Fruit fly (Drosophila melanogaster) whole organism, embryonic: ENCODE measurements around the gene CG32447.
A peak's percentile ranks its signal among the peaks of the same experiment; 100 is the strongest.

Experiments
- Adf1 ChIP-seq: fragments of 200-800 bp; sonication (Bioruptor generic); IDR thresholded peaks from 2 replicates; pipeline ENCODE4 v1.3.6; 2022; ENCODE audit warnings: missing biosample characterization, missing genetic modification characterization
- CG10274 ChIP-seq: fragments of 200-800 bp; sonication (Bioruptor generic); optimal IDR thresholded peaks from 3 replicates; lab custom pipeline; 2017; ENCODE audit warnings: missing biosample characterization, mild to moderate bottlenecking, missing genetic modification characterization
- CG10543 ChIP-seq: fragments of 200-800 bp; sonication (Bioruptor generic); optimal IDR thresholded peaks from 3 replicates; lab custom pipeline; 2017; ENCODE audit warnings: missing biosample characterization, mild to moderate bottlenecking, missing genetic modification characterization, moderate library complexity
- CG11504 ChIP-seq: fragments of 200-800 bp; sonication (Bioruptor generic); optimal IDR thresholded peaks from 3 replicates; lab custom pipeline; 2019; ENCODE audit warnings: missing biosample characterization, mild to moderate bottlenecking, missing genetic modification characterization, moderate library complexity
- CG12071 ChIP-seq: fragments of 200-800 bp; sonication (Bioruptor generic); optimal IDR thresholded peaks from 3 replicates; lab custom pipeline; 2018; ENCODE audit warnings: missing biosample characterization, mild to moderate bottlenecking, missing genetic modification characterization
- CG14014 ChIP-seq: fragments of 200-800 bp; sonication (Bioruptor generic); IDR thresholded peaks from 2 replicates; pipeline ENCODE4 v1.3.6; 2022; ENCODE audit warnings: missing biosample characterization, missing genetic modification characterization
- CG14710 ChIP-seq: fragments of 200-800 bp; sonication (Bioruptor generic); optimal IDR thresholded peaks from 3 replicates; lab custom pipeline; 2019; ENCODE audit warnings: missing biosample characterization, mild to moderate bottlenecking, missing genetic modification characterization, moderate library complexity
- CG16863 ChIP-seq: fragments of 200-800 bp; sonication (Bioruptor generic); optimal IDR thresholded peaks from 3 replicates; lab custom pipeline; 2016; ENCODE audit warnings: missing biosample characterization, missing genetic modification characterization
- CG17829 ChIP-seq: fragments of 200-800 bp; optimal IDR thresholded peaks from 2 replicates; lab custom pipeline; 2019; ENCODE audit warnings: missing biosample characterization, mild to moderate bottlenecking, missing genetic modification characterization, moderate library complexity
- CG18476 ChIP-seq: fragments of 200-800 bp; sonication (Bioruptor generic); optimal IDR thresholded peaks from 2 replicates; lab custom pipeline; 2016; ENCODE audit warnings: missing biosample characterization, mild to moderate bottlenecking, missing genetic modification characterization
- CG2116 ChIP-seq: fragments of 200-800 bp; sonication (Bioruptor generic); optimal IDR thresholded peaks from 3 replicates; lab custom pipeline; 2018; ENCODE audit warnings: missing biosample characterization, mild to moderate bottlenecking, missing genetic modification characterization
- CG2199 ChIP-seq: fragments of 200-800 bp; sonication (Bioruptor generic); IDR thresholded peaks from 3 replicates; pipeline ENCODE4 v1.3.6; 2022; ENCODE audit warnings: missing biosample characterization, missing genetic modification characterization
- CG2875 ChIP-seq: fragments of 200-800 bp; sonication (Bioruptor generic); optimal IDR thresholded peaks from 2 replicates; lab custom pipeline; 2017; ENCODE audit warnings: missing biosample characterization, mild to moderate bottlenecking, missing genetic modification characterization, missing genetic modification reagents
- CG33213 ChIP-seq: fragments of 200-800 bp; sonication (Bioruptor generic); optimal IDR thresholded peaks from 3 replicates; lab custom pipeline; 2016; ENCODE audit warnings: missing biosample characterization, missing genetic modification characterization
- CG4282 ChIP-seq: fragments of 200-800 bp; sonication (Bioruptor generic); optimal IDR thresholded peaks from 2 replicates; lab custom pipeline; 2016; ENCODE audit warnings: missing biosample characterization, missing genetic modification characterization
- CG6791 ChIP-seq: fragments of 200-800 bp; sonication (Bioruptor generic); IDR thresholded peaks from 3 replicates; pipeline ENCODE4 v1.3.6; 2022; ENCODE audit warnings: missing biosample characterization, missing genetic modification characterization; ENCODE audit not compliant: partially characterized antibody
- CG8089 ChIP-seq: fragments of 200-800 bp; sonication (Bioruptor generic); optimal IDR thresholded peaks from 3 replicates; lab custom pipeline; 2016; ENCODE audit warnings: missing biosample characterization, missing genetic modification characterization
- CG8944 ChIP-seq: fragments of 200-800 bp; sonication (Bioruptor generic); optimal IDR thresholded peaks from 3 replicates; lab custom pipeline; 2016; ENCODE audit warnings: missing biosample characterization, missing genetic modification characterization
- CG9932 ChIP-seq: fragments of 200-800 bp; sonication (Bioruptor generic); IDR thresholded peaks from 2 replicates; pipeline ENCODE4 v1.3.6; 2022; ENCODE audit warnings: missing biosample characterization, missing genetic modification characterization
- CTCF ChIP-seq: fragments of 200-800 bp; sonication (Bioruptor generic); optimal IDR thresholded peaks from 2 replicates; lab custom pipeline; 2017; ENCODE audit warnings: missing biosample characterization, mild to moderate bottlenecking, missing genetic modification characterization, moderate library complexity
- D19A ChIP-seq: fragments of 200-800 bp; optimal IDR thresholded peaks from 3 replicates; lab custom pipeline; 2019; ENCODE audit warnings: missing biosample characterization, mild to moderate bottlenecking, missing genetic modification characterization, moderate library complexity
- Dll ChIP-seq: fragments of 200-800 bp; sonication (Bioruptor generic); IDR thresholded peaks from 4 replicates; pipeline ENCODE4 v1.3.6; 2022; ENCODE audit warnings: missing biosample characterization, missing genetic modification characterization; ENCODE audit not compliant: partially characterized antibody
- Ets65A ChIP-seq: fragments of 200-800 bp; sonication (Bioruptor generic); peaks from one replicate; lab custom pipeline; 2016; ENCODE audit warnings: missing biosample characterization, missing genetic modification characterization
- Fer3 ChIP-seq: fragments of 200-800 bp; sonication (Bioruptor generic); optimal IDR thresholded peaks from 2 replicates; lab custom pipeline; 2018; ENCODE audit warnings: missing biosample characterization, mild to moderate bottlenecking, missing genetic modification characterization, moderate library complexity
- Gsc ChIP-seq: fragments of 200-800 bp; sonication (Bioruptor generic); IDR thresholded peaks from 2 replicates; pipeline ENCODE4 v1.3.6; 2022; ENCODE audit warnings: missing biosample characterization, missing genetic modification characterization
- H15 ChIP-seq: fragments of 200-800 bp; sonication (Bioruptor generic); IDR thresholded peaks from 3 replicates; pipeline ENCODE4 v1.3.6; 2022; ENCODE audit warnings: missing biosample characterization, missing genetic modification characterization
- Hmr ChIP-seq: fragments of 200-800 bp; sonication (Bioruptor generic); optimal IDR thresholded peaks from 3 replicates; lab custom pipeline; 2017; ENCODE audit warnings: mild to moderate bottlenecking, missing biosample characterization, missing genetic modification reagents, missing genetic modification characterization
- Hr51 ChIP-seq, 2 experiments: fragments of 200-800 bp; sonication (Bioruptor generic); optimal IDR thresholded peaks; 2 replicates in 1 of 2; 3 replicates in 1 of 2; lab custom pipeline; 2016 to 2018; ENCODE audit warnings: missing biosample characterization in 2 of 2, missing genetic modification characterization in 2 of 2, mild to moderate bottlenecking in 1 of 2, moderate library complexity in 1 of 2
- Meics ChIP-seq: fragments of 200-800 bp; sonication (Bioruptor generic); optimal IDR thresholded peaks from 2 replicates; lab custom pipeline; 2017; ENCODE audit warnings: missing biosample characterization, mild to moderate bottlenecking, missing genetic modification characterization
- Mrtf ChIP-seq: fragments of 200-800 bp; sonication (Bioruptor generic); IDR thresholded peaks from 3 replicates; pipeline ENCODE4 v1.3.6; 2022; ENCODE audit warnings: missing biosample characterization, missing genetic modification characterization
- Neu2 ChIP-seq: fragments of 200-800 bp; sonication (Bioruptor generic); optimal IDR thresholded peaks from 3 replicates; lab custom pipeline; 2016; ENCODE audit warnings: missing biosample characterization, missing genetic modification characterization, borderline replicate concordance
- NfI ChIP-seq: fragments of 200-800 bp; sonication (Bioruptor generic); optimal IDR thresholded peaks from 3 replicates; lab custom pipeline; 2018; ENCODE audit warnings: missing biosample characterization, mild to moderate bottlenecking, missing genetic modification characterization, moderate library complexity
- Scr ChIP-seq: fragments of 200-800 bp; sonication (Bioruptor generic); IDR thresholded peaks from 2 replicates; pipeline ENCODE4 v1.3.6; 2022; ENCODE audit warnings: missing biosample characterization, missing genetic modification characterization; ENCODE audit not compliant: partially characterized antibody
- amos ChIP-seq: fragments of 200-800 bp; sonication (Bioruptor generic); IDR thresholded peaks from 2 replicates; pipeline ENCODE4 v1.3.6; 2022; ENCODE audit warnings: missing biosample characterization, missing genetic modification characterization; ENCODE audit not compliant: partially characterized antibody
- bbx ChIP-seq: fragments of 200-800 bp; sonication (Bioruptor generic); IDR thresholded peaks from 2 replicates; pipeline ENCODE4 v1.3.6; 2022; ENCODE audit warnings: missing biosample characterization, missing genetic modification characterization; ENCODE audit not compliant: partially characterized antibody
- croc ChIP-seq: fragments of 200-800 bp; sonication (Bioruptor generic); conservative IDR thresholded peaks from 3 replicates; pipeline ENCODE4 v1.3.6; 2022; ENCODE audit warnings: missing biosample characterization, missing genetic modification characterization
- crp ChIP-seq, 2 experiments: fragments of 200-800 bp; sonication (Bioruptor generic); optimal IDR thresholded peaks; 2 replicates in 1 of 2; 3 replicates in 1 of 2; lab custom pipeline; 2017; ENCODE audit warnings: missing biosample characterization in 2 of 2, missing genetic modification characterization in 2 of 2, mild to moderate bottlenecking in 1 of 2, moderate library complexity in 1 of 2
- da ChIP-seq: fragments of 200-800 bp; sonication (Bioruptor generic); optimal IDR thresholded peaks from 2 replicates; lab custom pipeline; 2016; ENCODE audit warnings: missing biosample characterization, missing genetic modification characterization
- dm ChIP-seq: fragments of 200-800 bp; sonication (Bioruptor generic); optimal IDR thresholded peaks from 3 replicates; lab custom pipeline; 2016; ENCODE audit warnings: missing biosample characterization, missing genetic modification characterization
- gfzf ChIP-seq: fragments of 200-800 bp; sonication (Bioruptor generic); optimal IDR thresholded peaks from 2 replicates; lab custom pipeline; 2016; ENCODE audit warnings: missing biosample characterization, mild to moderate bottlenecking, missing genetic modification characterization, moderate library complexity
- gsb ChIP-seq: fragments of 200-800 bp; sonication (Bioruptor generic); IDR thresholded peaks from 2 replicates; pipeline ENCODE4 v1.3.6; 2022; ENCODE audit warnings: missing biosample characterization, missing genetic modification characterization
- hbn ChIP-seq: fragments of 200-800 bp; sonication (Bioruptor generic); IDR thresholded peaks from 2 replicates; pipeline ENCODE4 v1.3.6; 2022; ENCODE audit warnings: missing biosample characterization, missing genetic modification characterization; ENCODE audit not compliant: partially characterized antibody
- jumu ChIP-seq: fragments of 200-800 bp; sonication (Bioruptor generic); optimal IDR thresholded peaks from 3 replicates; lab custom pipeline; 2016; ENCODE audit warnings: missing biosample characterization, missing genetic modification characterization
- nau ChIP-seq: fragments of 200-800 bp; sonication (Bioruptor generic); optimal IDR thresholded peaks from 3 replicates; lab custom pipeline; 2017; ENCODE audit warnings: missing biosample characterization, mild to moderate bottlenecking, missing genetic modification characterization, missing genetic modification reagents
- pros ChIP-seq: fragments of 200-800 bp; sonication (Bioruptor generic); optimal IDR thresholded peaks from 3 replicates; lab custom pipeline; 2019; ENCODE audit warnings: missing biosample characterization, mild to moderate bottlenecking, missing genetic modification characterization, moderate library complexity
- schlank ChIP-seq: fragments of 200-800 bp; sonication (Bioruptor generic); optimal IDR thresholded peaks from 2 replicates; lab custom pipeline; 2018; ENCODE audit warnings: missing biosample characterization, mild to moderate bottlenecking, missing genetic modification characterization
- slou ChIP-seq: fragments of 200-800 bp; sonication (Bioruptor generic); optimal IDR thresholded peaks from 3 replicates; lab custom pipeline; 2016; ENCODE audit warnings: missing biosample characterization, missing genetic modification characterization
- tin ChIP-seq: fragments of 200-800 bp; sonication (Bioruptor generic); optimal IDR thresholded peaks from 3 replicates; lab custom pipeline; 2016; ENCODE audit warnings: missing biosample characterization, missing genetic modification characterization
- tll ChIP-seq, 2 experiments: fragments of 200-800 bp in 1 of 2; fragments of >200 bp in 1 of 2; sonication (Bioruptor generic) in 1 of 2; optimal IDR thresholded peaks; 2 replicates each; lab custom pipeline; 2017 to 2019; ENCODE audit warnings: missing biosample characterization in 2 of 2, missing genetic modification characterization in 2 of 2, mild to moderate bottlenecking in 1 of 2, moderate library complexity in 1 of 2
- z ChIP-seq: fragments of 200-800 bp; sonication (Bioruptor generic); IDR thresholded peaks from 3 replicates; pipeline ENCODE4 v1.3.6; 2022; ENCODE audit warnings: missing biosample characterization, missing genetic modification characterization

CG32447 gene

dm6 chr3L:21652768-21653167 is 53.4 kb downstream of the CG32447 start (continued):
- peak; percentile 75 for TF ChIP-seq NfI (GFP tag; lab: Kevin White, UChicago)
- TF ChIP-seq slou: peak; percentile 56
- TF ChIP-seq Neu2 (GFP tag; lab: Kevin White, UChicago): no peak
- no peak for TF ChIP-seq CG10543
- no peak for TF ChIP-seq gsb
- TF ChIP-seq CG4282 (GFP tag; lab: Kevin White, UChicago): no peak
- peak; percentile 47 for TF ChIP-seq D19A
- no peak for TF ChIP-seq CG10274
- no peak for TF ChIP-seq z (GFP tag; lab: Robert Waterston, UW)
- peak; percentile 21 for TF ChIP-seq dm (GFP tag; lab: Kevin White, UChicago)
- TF ChIP-seq Fer3 (tag; lab: Kevin White, UChicago): peak; percentile 54
- TF ChIP-seq tll (GFP tag; optimal IDR thresholded peaks at IDR 0.05; lab: Kevin White, UChicago): no peak
- TF ChIP-seq tin (GFP tag; lab: Kevin White, UChicago): peak; percentile 83
- TF ChIP-seq jumu (GFP tag; lab: Kevin White, UChicago): peak; percentile 56
- no peak for TF ChIP-seq Scr (GFP tag; lab: Robert Waterston, UW)
- peak; percentile 57 for TF ChIP-seq CG14710 (tag; lab: Kevin White, UChicago)
- TF ChIP-seq CG18476 (GFP tag; lab: Kevin White, UChicago): no peak
- TF ChIP-seq CG2199 (GFP tag; lab: Robert Waterston, UW): peak; percentile 93
- no peak for TF ChIP-seq crp (GFP tag; optimal IDR thresholded peaks at IDR 0.05; lab: Kevin White, UChicago)
- TF ChIP-seq CG16863 (GFP tag; lab: Kevin White, UChicago): peak; percentile 72
- 0 out of 2 replicates have a peak, but pooled peaks have one; percentile 8 for TF ChIP-seq Gsc (GFP tag; lab: Robert Waterston, UW)
- TF ChIP-seq CG14014 (GFP tag; lab: Robert Waterston, UW): peak; percentile 51; the same call in 1 of the 2 replicates
- no peak for TF ChIP-seq nau (GFP tag; lab: Kevin White, UChicago)
- no peak for TF ChIP-seq gfzf (GFP tag; lab: Kevin White, UChicago)
- no peak for TF ChIP-seq Adf1
- TF ChIP-seq CTCF (GFP tag; lab: Kevin White, UChicago): peak; percentile 100
- TF ChIP-seq pros (GFP tag; lab: Kevin White, UChicago): no peak
- 0 out of 2 replicates have a peak, but pooled peaks have one; percentile 24 for TF ChIP-seq bbx (GFP tag; lab: Robert Waterston, UW)
- TF ChIP-seq Hmr (GFP tag; lab: Kevin White, UChicago): peak; percentile 70
- no peak for TF ChIP-seq schlank
- peak; percentile 55 for TF ChIP-seq CG2875 (GFP tag; lab: Kevin White, UChicago)
- TF ChIP-seq H15: no peak; the same call in 2 of the 3 replicates
- TF ChIP-seq CG9932 (GFP tag; lab: Robert Waterston, UW): peak; percentile 85
- peak; percentile 75 for TF ChIP-seq Mrtf (GFP tag; lab: Robert Waterston, UW)
- peak; percentile 80 for TF ChIP-seq CG8944 (GFP tag; lab: Kevin White, UChicago)
- peak; percentile 83 for TF ChIP-seq CG17829 (tag; lab: Kevin White, UChicago)
- TF ChIP-seq CG8089: peak; percentile 77
- peak; percentile 67 for TF ChIP-seq Meics (GFP tag; lab: Kevin White, UChicago)
- TF ChIP-seq hbn (GFP tag; lab: Robert Waterston, UW): no peak
- peak; percentile 66 for TF ChIP-seq amos (GFP tag; lab: Robert Waterston, UW)
- no peak for TF ChIP-seq CG12071 (GFP tag; lab: Kevin White, UChicago)
- peak; percentile 77 for TF ChIP-seq CG33213 (GFP tag; lab: Kevin White, UChicago)
- peak in 1 of 2 experiments; percentile 63 for TF ChIP-seq Hr51 (GFP tag; optimal IDR thresholded peaks at IDR 0.05; lab: Kevin White, UChicago)
- TF ChIP-seq croc: peak; percentile 34; the same call in 1 of the 3 replicates
- TF ChIP-seq Ets65A (GFP tag; lab: Kevin White, UChicago): peak; percentile 97
- no peak for TF ChIP-seq Dll
- TF ChIP-seq CG11504: peak; percentile 78
- TF ChIP-seq CG2116: no peak
- peak; percentile 55; the same call in 1 of the 3 replicates for TF ChIP-seq CG6791
- peak; percentile 36 for TF ChIP-seq da (GFP tag; lab: Kevin White, UChicago)
